Fruit fly (Drosophila melanogaster): Measurements from ENCODE around the gene pcx.

Gene pcx

DNA sequence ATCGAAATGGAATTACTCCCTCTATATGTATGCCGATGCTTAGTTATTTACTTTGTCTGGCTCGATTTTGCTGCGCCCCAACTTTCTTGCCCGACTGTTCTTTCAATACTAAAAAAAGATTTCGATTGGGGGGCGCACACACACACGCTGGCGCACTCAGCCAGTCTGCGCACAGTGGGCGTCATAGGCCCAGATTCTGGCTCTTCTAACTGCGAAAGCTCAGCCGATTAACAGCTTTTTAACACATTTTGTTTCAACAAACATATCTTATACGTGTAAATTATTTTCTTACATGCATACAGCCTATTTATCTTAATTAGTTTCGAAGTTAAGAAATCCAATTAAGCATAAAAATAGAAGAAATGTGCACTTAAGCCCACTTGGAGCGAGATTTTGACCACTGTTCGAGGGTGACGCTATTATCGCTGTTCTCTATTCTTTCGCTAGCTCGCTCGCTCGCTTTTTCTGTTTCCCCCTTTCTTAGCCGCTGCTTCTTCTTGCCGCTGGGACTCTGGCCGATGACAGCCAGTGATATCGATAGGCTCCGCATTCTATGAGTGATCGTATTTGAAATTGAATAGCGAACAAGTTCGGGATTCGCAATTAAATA is 2.8 kb upstream of the pcx start, which contains the start of gene Vinc:
Gene Vinc (minus strand): TSS at position 387 of the 610 bp plus-strand sequence.
- TF ChIP-seq h (optimal IDR thresholded peaks at IDR 0.05) (no peak), psq (optimal IDR thresholded peaks at IDR 0.05) (no peak), Sin3A (optimal IDR thresholded peaks at IDR 0.05) (no peak), Myc (optimal IDR thresholded peaks at IDR 0.05) (no peak), ttk (optimal IDR thresholded peaks at IDR 0.05) (no peak), insv (optimal IDR thresholded peaks at IDR 0.05) (no peak)

DNA sequence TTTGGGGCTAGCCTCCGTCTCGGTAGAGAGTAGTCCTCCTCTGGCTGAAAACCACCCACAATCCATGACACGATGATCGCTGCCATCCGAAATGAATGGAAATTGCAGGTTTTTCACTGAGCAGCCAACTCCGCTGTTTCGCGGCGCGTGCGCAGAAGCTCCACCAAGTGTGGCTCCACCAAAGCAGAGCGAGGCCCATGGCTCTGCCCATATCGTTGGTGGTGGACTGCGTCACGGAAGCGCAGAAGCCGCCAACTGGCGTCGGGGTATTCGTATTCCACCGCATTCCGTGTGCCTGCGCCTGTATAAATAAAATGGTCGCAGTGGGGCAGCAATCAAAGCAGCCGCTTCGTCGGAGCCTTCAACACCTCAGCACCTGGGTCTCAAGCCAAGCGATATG is 1.6 kb upstream of the pcx start, which contains the start of gene CG14052:
Gene CG14052 (plus strand): TSS at position 301 of the 400 bp plus-strand sequence.
- TF ChIP-seq Myc (optimal IDR thresholded peaks at IDR 0.05): no peak
- no peak for TF ChIP-seq Sin3A (optimal IDR thresholded peaks at IDR 0.05)
- no peak for TF ChIP-seq psq (optimal IDR thresholded peaks at IDR 0.05)
- TF ChIP-seq ttk (optimal IDR thresholded peaks at IDR 0.05): no peak
- TF ChIP-seq h (optimal IDR thresholded peaks at IDR 0.05): no peak
- TF ChIP-seq insv (optimal IDR thresholded peaks at IDR 0.05): no peak

DNA sequence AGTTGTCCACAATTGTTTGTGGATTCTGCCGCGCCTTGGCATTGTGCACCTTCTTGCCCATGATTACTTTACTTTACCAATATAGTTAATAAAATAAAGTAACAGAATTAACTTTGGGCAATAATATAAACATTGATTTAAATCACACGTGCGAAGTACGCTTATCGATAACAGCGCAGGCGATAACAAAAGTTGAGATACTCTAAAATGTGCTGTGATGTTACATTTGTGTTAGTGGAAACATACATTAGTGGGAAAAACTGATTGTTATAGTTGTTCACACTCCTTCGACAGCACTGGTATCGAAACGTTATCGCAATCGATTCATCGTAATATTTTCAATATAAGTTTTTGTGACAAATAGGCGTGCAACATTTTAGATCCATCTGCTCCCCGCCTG is 16.7 kb downstream of the pcx start, which contains the start of gene kz:
Gene kz (minus strand): TSS at position 194 of the 400 bp plus-strand sequence.
- TF ChIP-seq Sin3A (optimal IDR thresholded peaks at IDR 0.05) (no peak), insv (optimal IDR thresholded peaks at IDR 0.05) (no peak), ttk (optimal IDR thresholded peaks at IDR 0.05) (no peak), psq (optimal IDR thresholded peaks at IDR 0.05) (no peak), h (optimal IDR thresholded peaks at IDR 0.05) (no peak), Myc (optimal IDR thresholded peaks at IDR 0.05) (no peak)

DNA sequence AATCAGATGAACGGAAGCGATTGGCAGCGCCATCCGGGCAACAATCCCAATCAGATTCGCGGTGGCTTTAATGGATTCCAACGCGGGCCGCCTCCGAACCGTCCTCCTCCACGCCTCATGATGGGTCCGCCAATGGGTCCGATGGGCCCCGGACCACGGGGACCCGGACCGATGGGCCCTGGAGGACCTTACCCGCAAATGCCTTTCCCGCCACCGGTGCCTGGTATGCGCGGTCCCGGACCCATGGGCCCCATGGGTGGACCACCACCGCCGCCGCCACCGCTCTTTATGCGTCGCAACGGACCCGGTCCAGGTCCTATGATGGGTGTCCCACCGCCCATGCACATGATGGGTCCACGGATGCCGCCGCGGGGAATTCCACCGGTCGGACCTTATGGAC is 17.8 kb downstream of the pcx start:
- TF ChIP-seq psq (optimal IDR thresholded peaks at IDR 0.05) (no peak), Myc (optimal IDR thresholded peaks at IDR 0.05) (no peak), ttk (optimal IDR thresholded peaks at IDR 0.05) (no peak)

dm6 chrX:2244753-2245152 is 19.7 kb downstream of the pcx start:
- no peak for TF ChIP-seq Myc (optimal IDR thresholded peaks at IDR 0.05)

DNA sequence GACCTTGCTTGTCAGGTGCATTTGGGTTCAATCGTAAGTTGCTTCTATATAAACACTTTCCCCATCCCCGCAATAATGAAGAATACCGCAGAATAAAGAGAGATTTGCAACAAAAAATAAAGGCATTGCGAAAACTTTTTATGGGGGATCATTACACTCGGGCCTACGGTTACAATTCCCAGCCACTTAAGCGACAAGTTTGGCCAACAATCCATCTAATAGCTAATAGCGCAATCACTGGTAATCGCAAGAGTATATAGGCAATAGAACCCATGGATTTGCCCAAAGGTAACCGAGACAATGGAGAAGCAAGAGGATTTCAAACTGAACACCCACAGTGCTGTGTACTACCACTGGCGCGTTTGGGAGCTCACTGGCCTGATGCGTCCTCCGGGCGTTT is 20.8 kb downstream of the pcx start, which contains the start of gene Or2a:
Gene Or2a (plus strand): TSS at position 301 of the 400 bp plus-strand sequence.
- no peak for TF ChIP-seq ttk (optimal IDR thresholded peaks at IDR 0.05)
- no peak for TF ChIP-seq h (optimal IDR thresholded peaks at IDR 0.05)
- no peak for TF ChIP-seq psq (optimal IDR thresholded peaks at IDR 0.05)
- no peak for TF ChIP-seq insv (optimal IDR thresholded peaks at IDR 0.05)
- TF ChIP-seq Myc (optimal IDR thresholded peaks at IDR 0.05): no peak

- TF ChIP-seq insv (optimal IDR thresholded peaks at IDR 0.05) (no peak), h (optimal IDR thresholded peaks at IDR 0.05) (no peak), Myc (optimal IDR thresholded peaks at IDR 0.05) (no peak), Sin3A (optimal IDR thresholded peaks at IDR 0.05) (no peak), psq (optimal IDR thresholded peaks at IDR 0.05) (no peak), ttk (optimal IDR thresholded peaks at IDR 0.05) (no peak)
Measured at dm6 chrX:2249763-2250162, 24.7 kb downstream of the pcx start, which contains the start of gene crn. crn (minus strand) TSS chrX:2249983.

dm6 chrX:2251688-2252087 is 26.6 kb downstream of the pcx start, which contains the start of gene CG3191:
CG3191 (minus strand) TSS chrX:2251993.
- TF ChIP-seq ttk (optimal IDR thresholded peaks at IDR 0.05) (no peak), h (optimal IDR thresholded peaks at IDR 0.05) (no peak), insv (optimal IDR thresholded peaks at IDR 0.05) (no peak)

DNA sequence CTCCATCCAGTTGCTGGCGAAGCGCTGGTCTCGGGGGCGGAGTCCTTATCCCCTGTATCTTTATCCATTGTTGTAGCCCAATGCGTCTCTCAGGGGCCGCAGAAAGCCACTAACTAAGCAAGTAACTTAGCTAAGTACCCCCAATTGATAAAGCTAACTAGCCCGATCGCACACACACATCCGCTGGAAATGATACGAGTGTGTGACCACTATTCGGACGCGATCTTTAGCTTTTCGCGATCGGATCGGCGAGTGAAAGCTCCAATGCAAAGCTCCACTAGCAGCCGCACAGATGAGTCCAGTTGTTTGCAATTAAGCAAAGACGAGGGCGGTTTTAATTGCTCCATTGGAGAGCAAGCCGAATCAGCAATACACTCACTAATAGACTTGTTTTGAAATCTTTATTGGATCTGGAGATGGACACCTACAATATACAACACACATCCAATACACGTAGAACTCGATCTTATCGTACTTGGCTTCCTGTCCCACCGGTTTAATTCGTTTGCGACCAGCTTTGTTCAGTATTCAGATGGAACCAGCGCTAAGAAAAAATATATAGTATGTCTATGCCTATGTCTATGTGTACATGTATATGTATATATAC is 29.0 kb downstream of the pcx start, which contains the start of gene CG3091:
Gene CG3091 (minus strand): TSS at position 178 of the 607 bp plus-strand sequence.
- TF ChIP-seq ttk (optimal IDR thresholded peaks at IDR 0.05): no peak
- TF ChIP-seq insv (optimal IDR thresholded peaks at IDR 0.05): no peak
- no peak for TF ChIP-seq Sin3A (optimal IDR thresholded peaks at IDR 0.05)
- no peak for TF ChIP-seq psq (optimal IDR thresholded peaks at IDR 0.05)

DNA sequence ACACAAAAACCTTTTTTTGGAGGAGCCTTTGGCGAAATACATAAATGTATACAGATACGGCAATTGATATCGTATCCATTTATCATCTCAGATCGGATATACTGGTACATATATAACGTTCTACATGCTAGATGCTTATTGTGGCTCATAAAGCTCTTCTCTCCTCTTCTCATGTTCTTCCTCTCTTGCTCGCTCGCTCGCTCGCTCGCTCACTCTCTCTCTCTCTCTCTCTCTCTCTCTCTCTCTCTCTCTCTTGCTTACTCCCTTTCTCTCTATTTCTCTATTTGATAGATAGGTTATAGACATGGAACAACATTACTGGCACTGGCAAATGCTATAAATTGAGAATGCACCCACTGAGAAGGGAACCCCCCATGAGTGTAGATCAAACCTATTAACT is 29.9 kb downstream of the pcx start:
- no peak for TF ChIP-seq Sin3A (optimal IDR thresholded peaks at IDR 0.05)
- TF ChIP-seq psq (optimal IDR thresholded peaks at IDR 0.05): no peak
- TF ChIP-seq Myc (optimal IDR thresholded peaks at IDR 0.05): no peak
- TF ChIP-seq insv (optimal IDR thresholded peaks at IDR 0.05): no peak
- TF ChIP-seq ttk (optimal IDR thresholded peaks at IDR 0.05): no peak
- TF ChIP-seq h (optimal IDR thresholded peaks at IDR 0.05): no peak

dm6 chrX:2258602-2259233 is 33.6 kb downstream of the pcx start:
- TF ChIP-seq h (optimal IDR thresholded peaks at IDR 0.05): no peak
- TF ChIP-seq insv (optimal IDR thresholded peaks at IDR 0.05): no peak
- no peak for TF ChIP-seq Sin3A (optimal IDR thresholded peaks at IDR 0.05)
- TF ChIP-seq psq (optimal IDR thresholded peaks at IDR 0.05): no peak
- no peak for TF ChIP-seq ttk (optimal IDR thresholded peaks at IDR 0.05)
- TF ChIP-seq Myc (optimal IDR thresholded peaks at IDR 0.05): no peak

dm6 chrX:2259763-2260162 is 34.7 kb downstream of the pcx start, which contains the start of gene CG3078:
CG3078 (minus strand) TSS chrX:2259863.
- TF ChIP-seq Myc (optimal IDR thresholded peaks at IDR 0.05) (no peak), h (optimal IDR thresholded peaks at IDR 0.05) (no peak), ttk (optimal IDR thresholded peaks at IDR 0.05) (no peak), Sin3A (optimal IDR thresholded peaks at IDR 0.05) (no peak), insv (optimal IDR thresholded peaks at IDR 0.05) (no peak), psq (optimal IDR thresholded peaks at IDR 0.05) (no peak)

Measured in Kc167 (cell line).